Fruit fly (Drosophila melanogaster) whole organism, embryonic: Measurements from ENCODE around the gene Pex10.

Source experiments
- Bdp1 ChIP-seq: fragments of 200-800 bp; sonication (Bioruptor generic); optimal IDR thresholded peaks from 3 replicates; lab custom pipeline; 2016; ENCODE audit warnings: missing biosample characterization, missing genetic modification characterization
- Bteb2 ChIP-seq: fragments of 200-800 bp; sonication (Bioruptor generic); optimal IDR thresholded peaks from 2 replicates; lab custom pipeline; 2016; ENCODE audit warnings: missing biosample characterization, missing genetic modification characterization
- CG10979 ChIP-seq: fragments of 200-800 bp; sonication (Bioruptor generic); optimal IDR thresholded peaks from 2 replicates; lab custom pipeline; 2018; ENCODE audit warnings: missing biosample characterization, mild to moderate bottlenecking, missing genetic modification characterization, moderate library complexity
- CG11398 ChIP-seq: fragments of 200-800 bp; sonication (Bioruptor generic); optimal IDR thresholded peaks from 2 replicates; lab custom pipeline; 2016; ENCODE audit warnings: missing biosample characterization, missing genetic modification characterization
- CG14860 ChIP-seq: fragments of 200-800 bp; sonication (Bioruptor generic); IDR thresholded peaks from 3 replicates; pipeline ENCODE4 v1.3.6; 2022; ENCODE audit warnings: missing biosample characterization, missing genetic modification characterization; ENCODE audit not compliant: partially characterized antibody
- CG15479 ChIP-seq: fragments of 200-800 bp; sonication (Bioruptor generic); optimal IDR thresholded peaks from 3 replicates; lab custom pipeline; 2019; ENCODE audit warnings: missing biosample characterization, mild to moderate bottlenecking, missing genetic modification characterization, moderate library complexity
- CG17568 ChIP-seq: fragments of 200-800 bp; sonication (Bioruptor generic); optimal IDR thresholded peaks from 2 replicates; lab custom pipeline; 2018; ENCODE audit warnings: missing biosample characterization, mild to moderate bottlenecking, missing genetic modification characterization, moderate library complexity
- CG17912 ChIP-seq: fragments of 200-800 bp; sonication (Bioruptor generic); optimal IDR thresholded peaks from 2 replicates; lab custom pipeline; 2018; ENCODE audit warnings: missing biosample characterization, mild to moderate bottlenecking, missing genetic modification characterization
- CG18011 ChIP-seq: fragments of 200-800 bp; sonication (Bioruptor generic); optimal IDR thresholded peaks from 2 replicates; lab custom pipeline; 2017; ENCODE audit warnings: missing biosample characterization, missing genetic modification characterization, mild to moderate bottlenecking, moderate library complexity, missing genotype
- CG1832 ChIP-seq: fragments of 200-800 bp; sonication (Bioruptor generic); optimal IDR thresholded peaks from 2 replicates; lab custom pipeline; 2017; ENCODE audit warnings: missing biosample characterization, mild to moderate bottlenecking, missing genetic modification characterization, inconsistent platforms
- CG2889 ChIP-seq: fragments of 200-800 bp; sonication (Bioruptor generic); IDR thresholded peaks from 3 replicates; pipeline ENCODE4 v1.3.6; 2022; ENCODE audit warnings: missing biosample characterization, missing genetic modification characterization
- CG33557 ChIP-seq: fragments of 200-800 bp; sonication (Bioruptor generic); optimal IDR thresholded peaks from 2 replicates; lab custom pipeline; 2019; ENCODE audit warnings: missing biosample characterization, mild to moderate bottlenecking, missing genetic modification characterization, moderate library complexity
- CG34224 ChIP-seq: fragments of 200-800 bp; sonication (Bioruptor generic); IDR thresholded peaks from 3 replicates; pipeline ENCODE4 v1.3.6; 2022; ENCODE audit warnings: missing biosample characterization, missing genetic modification characterization; ENCODE audit not compliant: partially characterized antibody
- CG3838 ChIP-seq: fragments of 200-800 bp; sonication (Bioruptor generic); optimal IDR thresholded peaks from 3 replicates; lab custom pipeline; 2016; ENCODE audit warnings: missing biosample characterization, missing genetic modification characterization
- CG42726 ChIP-seq: fragments of 200-800 bp; sonication (Bioruptor generic); IDR thresholded peaks from 2 replicates; pipeline ENCODE4 v1.3.6; 2022; ENCODE audit warnings: missing biosample characterization, missing genetic modification characterization; ENCODE audit not compliant: partially characterized antibody
- CG43689 ChIP-seq: fragments of 200-800 bp; sonication (Bioruptor generic); IDR thresholded peaks from 2 replicates; pipeline ENCODE4 v1.3.6; 2022; ENCODE audit warnings: missing biosample characterization, missing genetic modification characterization
- CG4820 ChIP-seq: fragments of 200-800 bp; sonication (Bioruptor generic); optimal IDR thresholded peaks from 3 replicates; lab custom pipeline; 2016; ENCODE audit warnings: missing biosample characterization, missing genetic modification characterization
- CG8388 ChIP-seq: fragments of 200-800 bp; sonication (Bioruptor generic); optimal IDR thresholded peaks from 2 replicates; lab custom pipeline; 2019; ENCODE audit warnings: missing biosample characterization, mild to moderate bottlenecking, missing genetic modification characterization, moderate library complexity
- CG8924 ChIP-seq: fragments of 200-800 bp; optimal IDR thresholded peaks from 3 replicates; lab custom pipeline; 2019; ENCODE audit warnings: missing biosample characterization, mild to moderate bottlenecking, missing genetic modification characterization, moderate library complexity
- CrebB ChIP-seq: fragments of 200-800 bp; sonication (Bioruptor generic); optimal IDR thresholded peaks from 3 replicates; lab custom pipeline; 2018; ENCODE audit warnings: missing biosample characterization, mild to moderate bottlenecking, missing genetic modification characterization
- Dbx ChIP-seq: fragments of 200-800 bp; sonication (Bioruptor generic); IDR thresholded peaks from 3 replicates; pipeline ENCODE4 v1.3.6; 2022; ENCODE audit warnings: missing biosample characterization, missing genetic modification characterization
- Dek ChIP-seq: fragments of 200-800 bp; sonication (Bioruptor generic); optimal IDR thresholded peaks from 3 replicates; lab custom pipeline; 2019; ENCODE audit warnings: missing biosample characterization, mild to moderate bottlenecking, missing genetic modification characterization, moderate library complexity
- Gug ChIP-seq: fragments of 200-800 bp; sonication (Bioruptor generic); IDR thresholded peaks from 4 replicates; pipeline ENCODE4 v1.3.6; 2022; ENCODE audit warnings: missing biosample characterization, missing genetic modification characterization
- HLH54F ChIP-seq: fragments of 200-800 bp; sonication (Bioruptor generic); optimal IDR thresholded peaks from 3 replicates; lab custom pipeline; 2016; ENCODE audit warnings: missing biosample characterization, missing genetic modification characterization
- Hmx ChIP-seq: fragments of 200-800 bp; sonication (Bioruptor generic); optimal IDR thresholded peaks from 2 replicates; lab custom pipeline; 2016; ENCODE audit warnings: missing biosample characterization, missing genetic modification characterization
- Hr3 ChIP-seq: fragments of 200-800 bp; sonication (Bioruptor generic); optimal IDR thresholded peaks from 3 replicates; lab custom pipeline; 2016; ENCODE audit warnings: missing biosample characterization, missing genetic modification characterization
- Lpt ChIP-seq: fragments of >200 bp; optimal IDR thresholded peaks from 2 replicates; lab custom pipeline; 2018; ENCODE audit warnings: missing biosample characterization, missing genetic modification characterization
- Sox100B ChIP-seq: fragments of 200-800 bp; sonication (Bioruptor generic); optimal IDR thresholded peaks from 3 replicates; lab custom pipeline; 2018; ENCODE audit warnings: missing biosample characterization, mild to moderate bottlenecking, missing genetic modification characterization
- Xbp1 ChIP-seq: fragments of 200-800 bp; sonication (Bioruptor generic); optimal IDR thresholded peaks from 3 replicates; lab custom pipeline; 2016; ENCODE audit warnings: missing biosample characterization, mild to moderate bottlenecking, missing genetic modification characterization
- aop ChIP-seq: fragments of 200-800 bp; sonication (Bioruptor generic); IDR thresholded peaks from 2 replicates; pipeline ENCODE4 v1.3.6; 2022; ENCODE audit warnings: missing biosample characterization, missing genetic modification characterization
- chm ChIP-seq: fragments of 200-800 bp; sonication (Bioruptor generic); IDR thresholded peaks from 2 replicates; pipeline ENCODE4 v1.3.6; 2022; ENCODE audit warnings: missing biosample characterization, missing genetic modification characterization
- crol ChIP-seq: fragments of 200-800 bp; sonication (Bioruptor generic); IDR thresholded peaks from 2 replicates; pipeline ENCODE4 v1.3.6; 2022; ENCODE audit warnings: missing biosample characterization, missing genetic modification characterization
- emc ChIP-seq: fragments of 200-800 bp; sonication (Bioruptor generic); optimal IDR thresholded peaks from 2 replicates; lab custom pipeline; 2016; ENCODE audit warnings: missing biosample characterization, missing genetic modification characterization
- fd3F ChIP-seq: fragments of 200-800 bp; sonication (Bioruptor generic); optimal IDR thresholded peaks from 2 replicates; lab custom pipeline; 2018; ENCODE audit warnings: missing biosample characterization, mild to moderate bottlenecking, missing genetic modification characterization, moderate library complexity
- gcm2 ChIP-seq: fragments of 200-800 bp; sonication (Bioruptor generic); optimal IDR thresholded peaks from 2 replicates; lab custom pipeline; 2016; ENCODE audit warnings: missing biosample characterization, missing genetic modification characterization
- ham ChIP-seq: fragments of 200-800 bp; sonication (Bioruptor generic); IDR thresholded peaks from 2 replicates; pipeline ENCODE4 v1.3.6; 2022; ENCODE audit warnings: missing biosample characterization, missing genetic modification characterization
- hbn ChIP-seq: fragments of 200-800 bp; sonication (Bioruptor generic); IDR thresholded peaks from 2 replicates; pipeline ENCODE4 v1.3.6; 2022; ENCODE audit warnings: missing biosample characterization, missing genetic modification characterization; ENCODE audit not compliant: partially characterized antibody
- hth ChIP-seq: fragments of >200 bp; optimal IDR thresholded peaks from 2 replicates; lab custom pipeline; 2017; ENCODE audit warnings: inconsistent platforms
- ken ChIP-seq: fragments of 200-800 bp; sonication (Bioruptor generic); IDR thresholded peaks from 3 replicates; pipeline ENCODE4 v1.3.6; 2022; ENCODE audit warnings: missing biosample characterization, missing genetic modification characterization
- luna ChIP-seq: fragments of 200-800 bp; sonication (Bioruptor generic); optimal IDR thresholded peaks from 2 replicates; lab custom pipeline; 2016; ENCODE audit warnings: missing biosample characterization, missing genetic modification characterization
- pfk ChIP-seq: fragments of 200-800 bp; sonication (Bioruptor generic); optimal IDR thresholded peaks from 2 replicates; lab custom pipeline; 2018; ENCODE audit warnings: missing biosample characterization, mild to moderate bottlenecking, missing genetic modification characterization, moderate library complexity
- psq ChIP-seq: fragments of 200-800 bp; sonication (Bioruptor generic); optimal IDR thresholded peaks from 2 replicates; lab custom pipeline; 2017; ENCODE audit warnings: missing biosample characterization, missing genetic modification characterization
- row ChIP-seq: fragments of 200-800 bp; sonication (Bioruptor generic); IDR thresholded peaks from 3 replicates; pipeline ENCODE4 v1.3.6; 2022; ENCODE audit warnings: missing biosample characterization, missing genetic modification characterization
- sens ChIP-seq: fragments of 200-800 bp; sonication (Bioruptor generic); peaks from one replicate; lab custom pipeline; 2016; ENCODE audit warnings: missing biosample characterization, missing genetic modification characterization
- slou ChIP-seq: fragments of 200-800 bp; sonication (Bioruptor generic); optimal IDR thresholded peaks from 3 replicates; lab custom pipeline; 2016; ENCODE audit warnings: missing biosample characterization, missing genetic modification characterization
- slp2 ChIP-seq: fragments of 200-800 bp; sonication (Bioruptor generic); optimal IDR thresholded peaks from 2 replicates; lab custom pipeline; 2016; ENCODE audit warnings: missing biosample characterization, missing genetic modification characterization
- so ChIP-seq: fragments of 200-800 bp; sonication (Bioruptor generic); IDR thresholded peaks from 3 replicates; pipeline ENCODE4 v1.3.6; 2022; ENCODE audit warnings: missing biosample characterization, missing genetic modification characterization
- vvl ChIP-seq: fragments of 200-800 bp; sonication (Bioruptor generic); IDR thresholded peaks from 2 replicates; pipeline ENCODE4 v1.3.6; 2022; ENCODE audit warnings: missing biosample characterization, missing genetic modification characterization
- wdn ChIP-seq: fragments of 200-800 bp; sonication (Bioruptor generic); IDR thresholded peaks from 2 replicates; pipeline ENCODE4 v1.3.6; 2022; ENCODE audit warnings: missing biosample characterization, missing genetic modification characterization
- zf30C ChIP-seq: fragments of 200-800 bp; sonication (Bioruptor generic); optimal IDR thresholded peaks from 3 replicates; lab custom pipeline; 2018; ENCODE audit warnings: missing biosample characterization, mild to moderate bottlenecking, missing genetic modification characterization

Pex10 gene

DNA sequence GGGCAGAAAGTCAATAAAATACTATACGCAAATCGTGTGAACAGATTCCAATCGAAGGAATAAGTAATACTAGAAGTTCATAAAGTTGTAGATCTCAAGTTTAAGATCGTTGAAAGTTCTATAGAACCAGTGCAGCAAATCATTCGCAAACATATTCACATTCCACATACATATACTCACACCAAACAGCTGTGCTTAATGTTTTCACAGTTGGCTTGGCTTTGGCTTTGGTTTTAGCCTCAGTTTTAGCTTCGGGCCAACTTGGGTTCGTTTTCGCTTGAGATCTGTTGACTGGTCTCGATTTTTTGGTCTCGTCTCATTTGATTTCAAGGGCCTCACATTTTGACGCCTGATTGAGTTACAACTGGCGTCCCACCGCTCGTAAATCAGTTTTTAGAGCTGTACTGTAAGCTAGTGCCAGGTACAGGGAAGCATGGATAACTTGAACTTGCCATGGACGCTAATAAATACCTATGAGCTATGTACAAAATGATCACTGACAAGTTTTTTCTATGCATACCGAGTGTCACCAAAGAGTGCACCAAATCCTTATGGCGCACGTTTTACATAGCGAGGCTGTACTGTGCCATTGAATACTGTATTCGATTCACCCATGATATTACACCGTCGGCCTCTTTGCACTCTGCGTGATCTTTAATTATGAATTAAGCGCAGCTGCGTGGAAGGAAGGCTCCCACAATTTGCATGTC, 29.3 kb downstream of the Pex10 start (continued):
- TF ChIP-seq Hr3, result peak; percentile 61
- no peak for TF ChIP-seq hth (lab: Kevin White, UChicago)
- TF ChIP-seq Lpt (GFP tag; lab: Kevin White, UChicago), result no peak
- TF ChIP-seq Xbp1 (GFP tag; lab: Kevin White, UChicago), result peak; percentile 84
- no peak for TF ChIP-seq CG15479 (GFP tag; lab: Kevin White, UChicago)
- TF ChIP-seq ham (GFP tag; lab: Robert Waterston, UW), result peak; percentile 57; the same call in 1 of the 2 replicates
- TF ChIP-seq Dbx (GFP tag; lab: Robert Waterston, UW), result peak; percentile 82
- peak; percentile 72; the same call in 2 of the 3 replicates for TF ChIP-seq ken (GFP tag; lab: Robert Waterston, UW)
- TF ChIP-seq CG34224 (GFP tag; lab: Robert Waterston, UW), result no peak
- TF ChIP-seq CG8388, result peak; percentile 26
- TF ChIP-seq emc (GFP tag; lab: Kevin White, UChicago), result peak; percentile 65
- no peak for TF ChIP-seq CG42726
- peak; percentile 74 for TF ChIP-seq CG11398 (GFP tag; lab: Kevin White, UChicago)
- no peak for TF ChIP-seq Hmx (GFP tag; lab: Kevin White, UChicago)
- TF ChIP-seq Bdp1 (GFP tag; lab: Kevin White, UChicago), result peak; percentile 58
- TF ChIP-seq chm (GFP tag; lab: Robert Waterston, UW), result peak; percentile 89
- TF ChIP-seq Dek, result peak; percentile 49
- TF ChIP-seq CG4820 (GFP tag; lab: Kevin White, UChicago), result peak; percentile 84
- peak; percentile 90 for TF ChIP-seq row (GFP tag; lab: Robert Waterston, UW)
- peak; percentile 9 for TF ChIP-seq CG33557 (GFP tag; lab: Kevin White, UChicago)
- peak; percentile 82 for TF ChIP-seq fd3F
- TF ChIP-seq luna (GFP tag; lab: Kevin White, UChicago), result peak; percentile 62
- TF ChIP-seq sens (GFP tag; lab: Kevin White, UChicago), result peak; percentile 93
- TF ChIP-seq CG8924 (tag; lab: Kevin White, UChicago), result peak; percentile 62
- peak; percentile 80 for TF ChIP-seq so
- TF ChIP-seq CG3838 (GFP tag; lab: Kevin White, UChicago), result peak; percentile 13
- TF ChIP-seq zf30C (GFP tag; lab: Kevin White, UChicago), result no peak
- TF ChIP-seq wdn (GFP tag; lab: Robert Waterston, UW), result peak; percentile 77
- peak; percentile 27 for TF ChIP-seq CG18011 (GFP tag; lab: Kevin White, UChicago)
- TF ChIP-seq vvl (GFP tag; lab: Robert Waterston, UW), result peak; percentile 79
- peak; percentile 74 for TF ChIP-seq CG10979 (tag; lab: Kevin White, UChicago)
- peak; percentile 80 for TF ChIP-seq HLH54F (GFP tag; lab: Kevin White, UChicago)
- TF ChIP-seq gcm2, result peak; percentile 41
- no peak for TF ChIP-seq pfk (GFP tag; lab: Kevin White, UChicago)
- peak; percentile 78 for TF ChIP-seq CG43689 (GFP tag; lab: Robert Waterston, UW)
- no peak for TF ChIP-seq CG17912 (GFP tag; lab: Kevin White, UChicago)
- peak; percentile 87 for TF ChIP-seq Gug (GFP tag; lab: Robert Waterston, UW)
- no peak for TF ChIP-seq hbn (GFP tag; lab: Robert Waterston, UW)
- TF ChIP-seq CrebB, result peak; percentile 50
- peak; percentile 61; the same call in 1 of the 2 replicates for TF ChIP-seq aop (GFP tag; lab: Robert Waterston, UW)
- TF ChIP-seq CG1832 (GFP tag; lab: Kevin White, UChicago), result no peak
- no peak for TF ChIP-seq psq (GFP tag; lab: Kevin White, UChicago)
- peak; percentile 64 for TF ChIP-seq Bteb2 (GFP tag; lab: Kevin White, UChicago)
- TF ChIP-seq crol (GFP tag; lab: Robert Waterston, UW), result 0 out of 2 replicates have a peak, but pooled peaks have one; percentile 16
- TF ChIP-seq CG17568 (GFP tag; lab: Kevin White, UChicago), result no peak
- TF ChIP-seq CG14860 (GFP tag; lab: Robert Waterston, UW), result no peak
- peak; percentile 60 for TF ChIP-seq slp2
- TF ChIP-seq slou (GFP tag; lab: Kevin White, UChicago), result peak; percentile 64
- TF ChIP-seq CG2889 (GFP tag; lab: Robert Waterston, UW), result peak; percentile 87
- TF ChIP-seq Sox100B (GFP tag; lab: Kevin White, UChicago), result peak; percentile 57
